Fruit fly (Drosophila melanogaster) whole organism, embryonic: ENCODE measurements around the gene unk.

Experiments
- CG7987 ChIP-seq: fragments of 200-800 bp; sonication (Bioruptor generic); optimal IDR thresholded peaks from 2 replicates; lab custom pipeline; 2018; ENCODE audit warnings: missing biosample characterization, mild to moderate bottlenecking, missing genetic modification characterization, moderate library complexity
- Dll ChIP-seq: fragments of 200-800 bp; sonication (Bioruptor generic); IDR thresholded peaks from 4 replicates; pipeline ENCODE4 v1.3.6; 2022; ENCODE audit warnings: missing biosample characterization, missing genetic modification characterization; ENCODE audit not compliant: partially characterized antibody
- Xbp1 ChIP-seq: fragments of 200-800 bp; sonication (Bioruptor generic); optimal IDR thresholded peaks from 3 replicates; lab custom pipeline; 2016; ENCODE audit warnings: missing biosample characterization, mild to moderate bottlenecking, missing genetic modification characterization
- hb ChIP-seq: fragments of 200-800 bp; sonication (Bioruptor generic); IDR thresholded peaks from 3 replicates; pipeline ENCODE4 v1.3.6; 2022; ENCODE audit warnings: missing biosample characterization, missing genetic modification characterization; ENCODE audit not compliant: partially characterized antibody

DNA sequence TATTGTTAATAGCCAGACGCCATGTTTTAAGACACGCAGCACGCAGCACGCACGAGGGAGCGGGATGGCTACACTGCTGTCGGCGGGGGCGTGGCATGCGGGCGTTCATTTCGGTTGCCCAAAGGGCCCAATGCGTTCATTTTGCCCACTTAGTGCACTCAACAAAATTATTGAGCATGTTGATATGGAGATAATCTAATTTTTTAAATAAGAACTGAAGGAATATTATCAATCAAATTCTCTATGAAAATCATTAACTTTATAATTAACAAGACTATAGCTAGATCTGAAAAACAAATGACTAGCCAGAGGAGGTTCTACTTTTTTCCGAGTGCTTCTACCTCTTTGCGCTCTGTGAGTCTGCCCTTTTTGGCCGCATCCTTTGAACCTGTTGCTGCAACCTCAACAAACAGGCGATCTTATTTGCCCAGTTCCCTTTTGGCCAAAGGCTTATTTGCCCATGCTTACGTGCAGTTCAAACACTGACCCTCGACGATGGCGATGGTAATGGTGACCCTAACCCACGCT, 24.3 kb downstream of the unk start:
- no peak for TF ChIP-seq hb (GFP tag; lab: Robert Waterston, UW)
- no peak for TF ChIP-seq Xbp1 (GFP tag; lab: Kevin White, UChicago)
- TF ChIP-seq CG7987 (GFP tag; lab: Kevin White, UChicago), result no peak
- no peak for TF ChIP-seq Dll (GFP tag; lab: Robert Waterston, UW)
